Fruit fly (Drosophila melanogaster) whole organism, embryonic: ENCODE results near the gene Klp67A.

Experiments
- Atf6 ChIP-seq: fragments of 200-800 bp; sonication (Bioruptor generic); IDR thresholded peaks from 2 replicates; pipeline ENCODE4 v1.3.6; 2022; ENCODE audit warnings: missing biosample characterization, missing genetic modification characterization
- CG11085 ChIP-seq: fragments of 200-800 bp; sonication (Bioruptor generic); IDR thresholded peaks from 2 replicates; pipeline ENCODE4 v1.3.6; 2022; ENCODE audit warnings: missing biosample characterization, missing genetic modification characterization
- CG14050 ChIP-seq: fragments of 200-800 bp; sonication (Bioruptor generic); IDR thresholded peaks from 3 replicates; pipeline ENCODE4 v1.3.6; 2022; ENCODE audit warnings: missing biosample characterization, missing genetic modification characterization
- CG15479 ChIP-seq: fragments of 200-800 bp; sonication (Bioruptor generic); optimal IDR thresholded peaks from 3 replicates; lab custom pipeline; 2019; ENCODE audit warnings: missing biosample characterization, mild to moderate bottlenecking, missing genetic modification characterization, moderate library complexity
- CG15514 ChIP-seq: fragments of 200-800 bp; sonication (Bioruptor generic); optimal IDR thresholded peaks from 3 replicates; lab custom pipeline; 2017; ENCODE audit warnings: missing biosample characterization, missing genetic modification characterization, mild to moderate bottlenecking, moderate library complexity, missing genetic modification reagents
- CG17568 ChIP-seq: fragments of 200-800 bp; sonication (Bioruptor generic); optimal IDR thresholded peaks from 2 replicates; lab custom pipeline; 2018; ENCODE audit warnings: missing biosample characterization, mild to moderate bottlenecking, missing genetic modification characterization, moderate library complexity
- CG1832 ChIP-seq: fragments of 200-800 bp; sonication (Bioruptor generic); optimal IDR thresholded peaks from 2 replicates; lab custom pipeline; 2017; ENCODE audit warnings: missing biosample characterization, mild to moderate bottlenecking, missing genetic modification characterization, inconsistent platforms
- CG18599 ChIP-seq: fragments of 200-800 bp; sonication (Bioruptor generic); optimal IDR thresholded peaks from 3 replicates; lab custom pipeline; 2017; ENCODE audit warnings: missing biosample characterization, missing genetic modification characterization, mild to moderate bottlenecking, moderate library complexity, missing genetic modification reagents
- CG2678 ChIP-seq: fragments of 200-800 bp; sonication (Bioruptor generic); optimal IDR thresholded peaks from 3 replicates; lab custom pipeline; 2019; ENCODE audit warnings: missing biosample characterization, mild to moderate bottlenecking, missing genetic modification characterization, moderate library complexity
- CG31388 ChIP-seq: fragments of 200-800 bp; sonication (Bioruptor generic); optimal IDR thresholded peaks from 2 replicates; lab custom pipeline; 2016; ENCODE audit warnings: missing biosample characterization, missing genetic modification characterization
- CG8359 ChIP-seq: fragments of 200-800 bp; sonication (Bioruptor generic); optimal IDR thresholded peaks from 2 replicates; lab custom pipeline; 2017; ENCODE audit warnings: missing biosample characterization, mild to moderate bottlenecking, missing genetic modification characterization, borderline replicate concordance
- CHES-1-like ChIP-seq: fragments of 200-800 bp; sonication (Bioruptor generic); optimal IDR thresholded peaks from 2 replicates; lab custom pipeline; 2016; ENCODE audit warnings: missing biosample characterization, missing genetic modification characterization
- D ChIP-seq, 2 experiments: fragments of 200-800 bp in 1 of 2; fragments of >200 bp in 1 of 2; sonication (Bioruptor generic) in 1 of 2; optimal IDR thresholded peaks; 2 replicates in 1 of 2; 3 replicates in 1 of 2; lab custom pipeline; 2017; ENCODE audit warnings: mild to moderate bottlenecking in 1 of 2, missing biosample characterization in 1 of 2, missing genetic modification characterization in 1 of 2, missing genetic modification reagents in 1 of 2
- D19A ChIP-seq: fragments of 200-800 bp; optimal IDR thresholded peaks from 3 replicates; lab custom pipeline; 2019; ENCODE audit warnings: missing biosample characterization, mild to moderate bottlenecking, missing genetic modification characterization, moderate library complexity
- D19B ChIP-seq: fragments of 200-800 bp; sonication (Bioruptor generic); optimal IDR thresholded peaks from 2 replicates; lab custom pipeline; 2017; ENCODE audit warnings: missing biosample characterization, mild to moderate bottlenecking, missing genetic modification characterization
- Deaf1 ChIP-seq: fragments of 200-800 bp; optimal IDR thresholded peaks from 3 replicates; lab custom pipeline; 2019; ENCODE audit warnings: missing biosample characterization, mild to moderate bottlenecking, missing genetic modification characterization, moderate library complexity
- Ets97D ChIP-seq: fragments of 200-800 bp; sonication (Bioruptor generic); optimal IDR thresholded peaks from 3 replicates; lab custom pipeline; 2016; ENCODE audit warnings: missing biosample characterization, missing genetic modification characterization
- HmgZ ChIP-seq: fragments of 200-800 bp; sonication (Bioruptor generic); optimal IDR thresholded peaks from 2 replicates; lab custom pipeline; 2018; ENCODE audit warnings: missing biosample characterization, mild to moderate bottlenecking, missing genetic modification characterization
- Med ChIP-seq: fragments of 200-800 bp; sonication (Bioruptor generic); peaks from one replicate; lab custom pipeline; 2016; ENCODE audit warnings: missing biosample characterization, missing genetic modification characterization, mild to moderate bottlenecking, inconsistent platforms, moderate library complexity
- Mes4 ChIP-seq: fragments of 200-800 bp; sonication (Bioruptor generic); optimal IDR thresholded peaks from 2 replicates; lab custom pipeline; 2016; ENCODE audit warnings: missing biosample characterization, missing genetic modification characterization
- Sry-β ChIP-seq: fragments of 200-800 bp; sonication (Bioruptor generic); optimal IDR thresholded peaks from 2 replicates; lab custom pipeline; 2018; ENCODE audit warnings: missing biosample characterization, mild to moderate bottlenecking, missing genetic modification characterization, moderate library complexity
- Sry-δ ChIP-seq: fragments of 200-800 bp; sonication (Bioruptor generic); optimal IDR thresholded peaks from 2 replicates; lab custom pipeline; 2016; ENCODE audit warnings: missing biosample characterization, missing genetic modification characterization
- Tbp ChIP-seq: fragments of >200 bp; optimal IDR thresholded peaks from 2 replicates; lab custom pipeline; 2018; ENCODE audit warnings: missing biosample characterization, missing genetic modification characterization
- Trl ChIP-seq, 3 experiments: fragments of >200 bp in 2 of 3; fragments of 200-800 bp in 1 of 3; sonication (Bioruptor generic) in 1 of 3; optimal IDR thresholded peaks; 2 replicates in 1 of 3; 3 replicates in 2 of 3; lab custom pipeline; 2016 to 2017; ENCODE audit warnings: missing biosample characterization in 1 of 3, missing genetic modification characterization in 1 of 3
- bsh ChIP-seq, 2 experiments: fragments of 200-800 bp; sonication (Bioruptor generic); optimal IDR thresholded peaks; 2 replicates each; lab custom pipeline; 2017 to 2018; ENCODE audit warnings: mild to moderate bottlenecking in 2 of 2, missing biosample characterization in 2 of 2, missing genetic modification characterization in 2 of 2, moderate library complexity in 1 of 2
- cg ChIP-seq: fragments of 200-800 bp; sonication (Bioruptor generic); optimal IDR thresholded peaks from 3 replicates; lab custom pipeline; 2019; ENCODE audit warnings: missing biosample characterization, mild to moderate bottlenecking, missing genetic modification characterization, moderate library complexity
- chinmo ChIP-seq: fragments of 200-800 bp; sonication (Bioruptor generic); IDR thresholded peaks from 4 replicates; pipeline ENCODE4 v1.3.6; 2022; ENCODE audit warnings: missing biosample characterization, missing genetic modification characterization; ENCODE audit not compliant: partially characterized antibody
- chm ChIP-seq: fragments of 200-800 bp; sonication (Bioruptor generic); IDR thresholded peaks from 2 replicates; pipeline ENCODE4 v1.3.6; 2022; ENCODE audit warnings: missing biosample characterization, missing genetic modification characterization
- exex ChIP-seq: fragments of 200-800 bp; sonication (Bioruptor generic); optimal IDR thresholded peaks from 4 replicates; lab custom pipeline; 2018; ENCODE audit warnings: missing biosample characterization, mild to moderate bottlenecking, missing genetic modification characterization, moderate library complexity
- eyg ChIP-seq: fragments of 200-800 bp; sonication (Bioruptor generic); optimal IDR thresholded peaks from 3 replicates; lab custom pipeline; 2016; ENCODE audit warnings: missing biosample characterization, missing genetic modification characterization
- fd3F ChIP-seq: fragments of 200-800 bp; sonication (Bioruptor generic); optimal IDR thresholded peaks from 2 replicates; lab custom pipeline; 2018; ENCODE audit warnings: missing biosample characterization, mild to moderate bottlenecking, missing genetic modification characterization, moderate library complexity
- gcm ChIP-seq: fragments of 200-800 bp; sonication (Bioruptor generic); optimal IDR thresholded peaks from 2 replicates; lab custom pipeline; 2019; ENCODE audit warnings: missing biosample characterization, mild to moderate bottlenecking, missing genetic modification characterization, moderate library complexity
- ham ChIP-seq: fragments of 200-800 bp; sonication (Bioruptor generic); IDR thresholded peaks from 2 replicates; pipeline ENCODE4 v1.3.6; 2022; ENCODE audit warnings: missing biosample characterization, missing genetic modification characterization
- kay ChIP-seq: fragments of 200-800 bp; sonication (Bioruptor generic); optimal IDR thresholded peaks from 2 replicates; lab custom pipeline; 2016; ENCODE audit warnings: missing biosample characterization, missing genetic modification characterization
- klu ChIP-seq: fragments of 200-800 bp; sonication (Bioruptor generic); IDR thresholded peaks from 2 replicates; pipeline ENCODE4 v1.3.6; 2022; ENCODE audit warnings: missing biosample characterization, missing genetic modification characterization
- kni ChIP-seq: fragments of 200-800 bp; sonication (Bioruptor generic); optimal IDR thresholded peaks from 3 replicates; lab custom pipeline; 2017; ENCODE audit warnings: mild to moderate bottlenecking, missing biosample characterization, missing genetic modification reagents, missing genetic modification characterization
- lilli ChIP-seq: fragments of 200-800 bp; sonication (Bioruptor generic); optimal IDR thresholded peaks from 3 replicates; lab custom pipeline; 2016; ENCODE audit warnings: missing biosample characterization, missing genetic modification characterization
- schlank ChIP-seq: fragments of 200-800 bp; sonication (Bioruptor generic); optimal IDR thresholded peaks from 2 replicates; lab custom pipeline; 2018; ENCODE audit warnings: missing biosample characterization, mild to moderate bottlenecking, missing genetic modification characterization
- sd ChIP-seq: fragments of 200-800 bp; sonication (Bioruptor generic); optimal IDR thresholded peaks from 3 replicates; lab custom pipeline; 2018; ENCODE audit warnings: missing biosample characterization, mild to moderate bottlenecking, missing genetic modification characterization, moderate library complexity
- sens ChIP-seq: fragments of 200-800 bp; sonication (Bioruptor generic); peaks from one replicate; lab custom pipeline; 2016; ENCODE audit warnings: missing biosample characterization, missing genetic modification characterization
- sqz ChIP-seq: fragments of 200-800 bp; sonication (Bioruptor generic); optimal IDR thresholded peaks from 3 replicates; lab custom pipeline; 2018; ENCODE audit warnings: missing biosample characterization, mild to moderate bottlenecking, missing genetic modification characterization
- sr ChIP-seq: fragments of 200-800 bp; sonication (Bioruptor generic); IDR thresholded peaks from 3 replicates; pipeline ENCODE4 v1.3.6; 2022; ENCODE audit warnings: missing biosample characterization, missing genetic modification characterization
- tap ChIP-seq: fragments of 200-800 bp; optimal IDR thresholded peaks from 3 replicates; lab custom pipeline; 2019; ENCODE audit warnings: missing biosample characterization, mild to moderate bottlenecking, missing genetic modification characterization, moderate library complexity
- tup ChIP-seq: fragments of 200-800 bp; sonication (Bioruptor generic); optimal IDR thresholded peaks from 2 replicates; lab custom pipeline; 2016; ENCODE audit warnings: missing biosample characterization, mild to moderate bottlenecking, missing genetic modification characterization, moderate library complexity
- yki ChIP-seq: fragments of >200 bp; optimal IDR thresholded peaks from 3 replicates; lab custom pipeline; 2018

Gene Klp67A

dm6 chr3L:9401354-9402156 is 34.7 kb upstream of the Klp67A start (continued):
- TF ChIP-seq kni, result peak; percentile 39
- no peak for TF ChIP-seq CG2678 (tag; lab: Kevin White, UChicago)
- peak; percentile 26 for TF ChIP-seq exex (tag; lab: Kevin White, UChicago)
- TF ChIP-seq chinmo, result peak; percentile 83; the same call in 3 of the 4 replicates
- TF ChIP-seq bsh (GFP tag; optimal IDR thresholded peaks at IDR 0.05; lab: Kevin White, UChicago), result peak in 1 of 2 experiments; percentile 12
- TF ChIP-seq Atf6 (GFP tag; lab: Robert Waterston, UW), result 0 out of 2 replicates have a peak, but pooled peaks have one; percentile 13
- TF ChIP-seq sd (tag; lab: Kevin White, UChicago), result peak; percentile 94
- no peak for TF ChIP-seq klu (GFP tag; lab: Robert Waterston, UW)
- TF ChIP-seq tap (tag; lab: Kevin White, UChicago), result no peak
- no peak for TF ChIP-seq Tbp
- TF ChIP-seq Mes4 (GFP tag; lab: Kevin White, UChicago), result no peak
- TF ChIP-seq CG31388 (GFP tag; lab: Kevin White, UChicago), result no peak
- TF ChIP-seq CG8359 (GFP tag; lab: Kevin White, UChicago), result no peak
- TF ChIP-seq D19B (GFP tag; lab: Kevin White, UChicago), result no peak
- TF ChIP-seq D (optimal IDR thresholded peaks at IDR 0.05; lab: Kevin White, UChicago), result peak; percentile 6
- no peak for TF ChIP-seq D (GFP tag; optimal IDR thresholded peaks at IDR 0.05; lab: Kevin White, UChicago)
- TF ChIP-seq tup, result no peak
- peak; percentile 55 for TF ChIP-seq yki
- TF ChIP-seq Sry-β (GFP tag; lab: Kevin White, UChicago), result no peak
- no peak for TF ChIP-seq CG17568
- TF ChIP-seq Med (GFP tag; lab: Kevin White, UChicago), result peak; percentile 48
- TF ChIP-seq HmgZ (tag; lab: Kevin White, UChicago), result no peak
- no peak for TF ChIP-seq Deaf1 (tag; lab: Kevin White, UChicago)
- TF ChIP-seq kay (GFP tag; lab: Kevin White, UChicago), result no peak
- TF ChIP-seq CG15479, result peak; percentile 91
- TF ChIP-seq Ets97D (GFP tag; lab: Kevin White, UChicago), result no peak
- no peak for TF ChIP-seq fd3F (GFP tag; lab: Kevin White, UChicago)
- TF ChIP-seq sqz, result peak; percentile 22

- TF ChIP-seq CG14050 (peak; percentile 74; the same call in 2 of the 3 replicates), sr (GFP tag; lab: Robert Waterston, UW) (0 out of 3 replicates have a peak, but pooled peaks have one; percentile 17), cg (GFP tag; lab: Kevin White, UChicago) (peak; percentile 84), schlank (tag; lab: Kevin White, UChicago) (no peak), D19A (tag; lab: Kevin White, UChicago) (no peak), kay (GFP tag; lab: Kevin White, UChicago) (peak; percentile 26), CG15514 (GFP tag; lab: Kevin White, UChicago) (peak; percentile 60), gcm (GFP tag; lab: Kevin White, UChicago) (no peak), CHES-1-like (GFP tag; lab: Kevin White, UChicago) (peak; percentile 20), lilli (GFP tag; lab: Kevin White, UChicago) (no peak), Trl (optimal IDR thresholded peaks at IDR 0.05; lab: Kevin White, UChicago) (peak; percentile 55 to 74), Trl (GFP tag; optimal IDR thresholded peaks at IDR 0.05; lab: Kevin White, UChicago) (no peak), CG18599 (GFP tag; lab: Kevin White, UChicago) (no peak), chinmo (peak; percentile 67; the same call in 2 of the 4 replicates), eyg (GFP tag; lab: Kevin White, UChicago) (no peak), Sry-δ (GFP tag; lab: Kevin White, UChicago) (no peak), sens (GFP tag; lab: Kevin White, UChicago) (peak; percentile 71), chm (GFP tag; lab: Robert Waterston, UW) (no peak), Med (GFP tag; lab: Kevin White, UChicago) (peak; percentile 71), CG1832 (GFP tag; lab: Kevin White, UChicago) (peak; percentile 3), ham (GFP tag; lab: Robert Waterston, UW) (no peak), CG11085 (GFP tag; lab: Robert Waterston, UW) (no peak)
These were observed 34.0 kb upstream of the Klp67A start for dm6 chr3L:9400697-9401353.
